Worm (Caenorhabditis elegans) whole organism, mixed stage, embryonic: ENCODE results near the gene gana-1.

Source experiments
- blmp-1 ChIP-seq: fragments of 150-350 bp; optimal IDR thresholded peaks from 2 replicates; lab custom pipeline; 2014; ENCODE audit warnings: missing biosample characterization, missing genetic modification characterization
- ceh-39 ChIP-seq: fragments of 150-350 bp; optimal IDR thresholded peaks from 2 replicates; lab custom pipeline; 2014; ENCODE audit warnings: missing biosample characterization, missing genetic modification characterization
- ceh-43 ChIP-seq: fragments of 200-800 bp; sonication (Bioruptor generic); optimal IDR thresholded peaks from 2 replicates; lab custom pipeline; 2018; ENCODE audit warnings: mild to moderate bottlenecking, missing genetic modification characterization, moderate library complexity, missing compliant biosample characterization
- ceh-83 ChIP-seq: fragments of 200-800 bp; sonication (Bioruptor generic); optimal IDR thresholded peaks from 2 replicates; lab custom pipeline; 2018; ENCODE audit warnings: mild to moderate bottlenecking, missing genetic modification characterization, missing compliant biosample characterization
- ces-1 ChIP-seq: fragments of 150-350 bp; optimal IDR thresholded peaks from 2 replicates; lab custom pipeline; 2014; ENCODE audit warnings: missing biosample characterization, missing genetic modification reagents, missing genetic modification characterization
- cnd-1 ChIP-seq: fragments of 200-800 bp; sonication (Bioruptor generic); optimal IDR thresholded peaks from 2 replicates; lab custom pipeline; 2018; ENCODE audit warnings: mild to moderate bottlenecking, missing genetic modification characterization, missing compliant biosample characterization
- drap-1 ChIP-seq: fragments of 200-800 bp; sonication (Bioruptor generic); optimal IDR thresholded peaks from 3 replicates; lab custom pipeline; 2018; ENCODE audit warnings: mild to moderate bottlenecking, missing genetic modification characterization, missing compliant biosample characterization
- elt-1 ChIP-seq: sonication (generic microtip); optimal IDR thresholded peaks from 2 replicates; lab custom pipeline; 2017; ENCODE audit warnings: missing genetic modification characterization, mild to moderate bottlenecking, missing compliant biosample characterization, antibody characterized with exemption, moderate library complexity, borderline replicate concordance; ENCODE audit not compliant: insufficient read depth
- elt-3 ChIP-seq: fragments of 150-350 bp; optimal IDR thresholded peaks from 2 replicates; lab custom pipeline; 2014; ENCODE audit warnings: missing biosample characterization, missing genetic modification characterization
- flh-1 ChIP-seq: fragments of 200-800 bp; sonication (Bioruptor generic); optimal IDR thresholded peaks from 2 replicates; lab custom pipeline; 2018; ENCODE audit warnings: mild to moderate bottlenecking, missing genetic modification characterization, moderate library complexity, missing compliant biosample characterization
- ham-2 ChIP-seq: fragments of 200-800 bp; sonication (Bioruptor generic); optimal IDR thresholded peaks from 2 replicates; lab custom pipeline; 2018; ENCODE audit warnings: mild to moderate bottlenecking, missing genetic modification characterization, missing compliant biosample characterization
- hlh-1 ChIP-seq: fragments of 150-350 bp; optimal IDR thresholded peaks from 2 replicates; lab custom pipeline; 2014; ENCODE audit warnings: missing biosample characterization, missing genetic modification reagents, missing genetic modification characterization
- lin-32 ChIP-seq: fragments of 200-800 bp; sonication (Bioruptor generic); optimal IDR thresholded peaks from 2 replicates; lab custom pipeline; 2018; ENCODE audit warnings: mild to moderate bottlenecking, missing genetic modification characterization, missing compliant biosample characterization
- lsy-2 ChIP-seq: fragments of 150-350 bp; optimal IDR thresholded peaks from 2 replicates; lab custom pipeline; 2014; ENCODE audit warnings: missing biosample characterization, missing genetic modification characterization
- mab-5 ChIP-seq: fragments of 150-350 bp; optimal IDR thresholded peaks from 2 replicates; lab custom pipeline; 2014; ENCODE audit warnings: missing biosample characterization, missing genetic modification characterization
- mep-1 ChIP-seq: fragments of 150-350 bp; optimal IDR thresholded peaks from 2 replicates; lab custom pipeline; 2017; ENCODE audit warnings: missing biosample characterization, missing genetic modification reagents, missing genetic modification characterization, inconsistent platforms
- mls-2 ChIP-seq: sonication (generic microtip); optimal IDR thresholded peaks from 2 replicates; lab custom pipeline; 2016; ENCODE audit warnings: mild to moderate bottlenecking, missing genetic modification characterization, moderate library complexity, missing compliant biosample characterization
- nhr-12 ChIP-seq: fragments of 150-350 bp; optimal IDR thresholded peaks from 2 replicates; lab custom pipeline; 2014; ENCODE audit warnings: missing biosample characterization, missing genetic modification characterization
- nhr-2 ChIP-seq: fragments of 150-350 bp; optimal IDR thresholded peaks from 2 replicates; lab custom pipeline; 2014; ENCODE audit warnings: missing biosample characterization, missing genetic modification characterization
- nhr-237 ChIP-seq: fragments of 150-350 bp; optimal IDR thresholded peaks from 2 replicates; lab custom pipeline; 2014; ENCODE audit warnings: missing biosample characterization, missing genetic modification characterization
- nhr-28 ChIP-seq: fragments of 150-350 bp; optimal IDR thresholded peaks from 2 replicates; lab custom pipeline; 2014; ENCODE audit warnings: missing biosample characterization, missing genetic modification characterization
- nhr-76 ChIP-seq: sonication (generic microtip); optimal IDR thresholded peaks from 2 replicates; lab custom pipeline; 2017; ENCODE audit warnings: missing biosample characterization, missing genetic modification characterization
- pha-4 ChIP-seq: fragments of 150-350 bp; optimal IDR thresholded peaks from 2 replicates; lab custom pipeline; 2018; ENCODE audit warnings: missing biosample characterization, missing genetic modification reagents, missing genetic modification characterization
- snpc-4 ChIP-seq: fragments of 150-350 bp; optimal IDR thresholded peaks from 2 replicates; lab custom pipeline; 2014; ENCODE audit warnings: missing biosample characterization, missing genetic modification characterization
- tbx-8 ChIP-seq: fragments of 200-800 bp; sonication (Bioruptor generic); optimal IDR thresholded peaks from 2 replicates; lab custom pipeline; 2018; ENCODE audit warnings: mild to moderate bottlenecking, missing genetic modification characterization, moderate library complexity, missing compliant biosample characterization
- unc-120 ChIP-seq: sonication (generic microtip); optimal IDR thresholded peaks from 2 replicates; lab custom pipeline; 2017; ENCODE audit warnings: missing genetic modification characterization, missing compliant biosample characterization; ENCODE audit not compliant: poor library complexity, severe bottlenecking
- unc-39 ChIP-seq: fragments of 150-350 bp; optimal IDR thresholded peaks from 2 replicates; lab custom pipeline; 2014; ENCODE audit warnings: missing biosample characterization, missing genetic modification characterization
- unc-62 ChIP-seq: fragments of 150-350 bp; optimal IDR thresholded peaks from 2 replicates; lab custom pipeline; 2014; ENCODE audit warnings: missing biosample characterization, missing genetic modification reagents, missing genetic modification characterization
- zip-8 ChIP-seq: fragments of 150-350 bp; optimal IDR thresholded peaks from 2 replicates; lab custom pipeline; 2014; ENCODE audit warnings: missing biosample characterization, missing genetic modification characterization
- ztf-11 ChIP-seq: fragments of 150-350 bp; optimal IDR thresholded peaks from 2 replicates; lab custom pipeline; 2014; ENCODE audit warnings: missing biosample characterization, missing genetic modification characterization

Gene gana-1

ce11 chrV:12091759-12092158, 4.7 kb downstream of the gana-1 start, which contains the start of gene nhr-206:
TSS of gene nhr-206 (plus strand) at chrV:12092006.
- TF ChIP-seq mls-2 (tag; lab: Kevin White, UChicago) (no peak), snpc-4 (tag; lab: Kevin White, UChicago) (no peak), cnd-1 (no peak), zip-8 (no peak), ceh-43 (no peak), nhr-76 (tag; lab: Kevin White, UChicago) (no peak), drap-1 (GFP tag; lab: Kevin White, UChicago) (no peak), elt-1 (tag; lab: Kevin White, UChicago) (no peak), elt-3 (tag; lab: Kevin White, UChicago) (no peak), ceh-83 (GFP tag; lab: Kevin White, UChicago) (no peak), unc-39 (tag; lab: Kevin White, UChicago) (no peak), blmp-1 (tag; lab: Kevin White, UChicago) (no peak), pha-4 (tag; lab: Kevin White, UChicago) (no peak), ces-1 (GFP tag; lab: Kevin White, UChicago) (no peak), ceh-39 (tag; lab: Kevin White, UChicago) (no peak), nhr-28 (no peak), nhr-2 (tag; lab: Kevin White, UChicago) (no peak), ham-2 (GFP tag; lab: Kevin White, UChicago) (no peak), unc-62 (GFP tag; lab: Kevin White, UChicago) (no peak)

- TF ChIP-seq unc-62 (GFP tag; lab: Kevin White, UChicago) = no peak
- peak; percentile 42 for TF ChIP-seq elt-1 (tag; lab: Kevin White, UChicago)
- TF ChIP-seq, all 35 proteins: peak for 1
Measured at ce11 chrV:12094030-12094429, 7.0 kb downstream of the gana-1 start, which contains the start of gene nhr-208. TSS of gene nhr-208 (plus strand) at chrV:12094317.

ce11 chrV:12095865-12096264, 8.8 kb downstream of the gana-1 start, which contains the start of gene nhr-207:
TSS of gene nhr-207 (plus strand) at chrV:12096146.
- TF ChIP-seq ces-1 (GFP tag; lab: Kevin White, UChicago) = peak; percentile 28
- TF ChIP-seq unc-39 (tag; lab: Kevin White, UChicago) = no peak
- TF ChIP-seq ceh-39 (tag; lab: Kevin White, UChicago) = no peak
- TF ChIP-seq lin-32 (GFP tag; lab: Kevin White, UChicago) = no peak
- no peak for TF ChIP-seq ham-2 (GFP tag; lab: Kevin White, UChicago)
- TF ChIP-seq cnd-1 = no peak
- TF ChIP-seq tbx-8 (GFP tag; lab: Kevin White, UChicago) = no peak
- no peak for TF ChIP-seq mep-1 (tag; lab: Kevin White, UChicago)

- TF ChIP-seq hlh-1 (tag; lab: Kevin White, UChicago) = no peak
- no peak for TF ChIP-seq lsy-2
- no peak for TF ChIP-seq ces-1 (GFP tag; lab: Kevin White, UChicago)
- no peak for TF ChIP-seq unc-62 (GFP tag; lab: Kevin White, UChicago)
- TF ChIP-seq mab-5 (tag; lab: Kevin White, UChicago) = no peak
- TF ChIP-seq nhr-12 (tag; lab: Kevin White, UChicago) = no peak
- no peak for TF ChIP-seq blmp-1 (tag; lab: Kevin White, UChicago)
- no peak for TF ChIP-seq ztf-11 (tag; lab: Kevin White, UChicago)
- TF ChIP-seq flh-1 = no peak
- TF ChIP-seq zip-8 = no peak
- TF ChIP-seq mls-2 (tag; lab: Kevin White, UChicago) = no peak
Measured at ce11 chrV:12098123-12098522, 11.1 kb downstream of the gana-1 start, which contains the start of gene nhr-209. TSS of gene nhr-209 (plus strand) at chrV:12098149.

DNA sequence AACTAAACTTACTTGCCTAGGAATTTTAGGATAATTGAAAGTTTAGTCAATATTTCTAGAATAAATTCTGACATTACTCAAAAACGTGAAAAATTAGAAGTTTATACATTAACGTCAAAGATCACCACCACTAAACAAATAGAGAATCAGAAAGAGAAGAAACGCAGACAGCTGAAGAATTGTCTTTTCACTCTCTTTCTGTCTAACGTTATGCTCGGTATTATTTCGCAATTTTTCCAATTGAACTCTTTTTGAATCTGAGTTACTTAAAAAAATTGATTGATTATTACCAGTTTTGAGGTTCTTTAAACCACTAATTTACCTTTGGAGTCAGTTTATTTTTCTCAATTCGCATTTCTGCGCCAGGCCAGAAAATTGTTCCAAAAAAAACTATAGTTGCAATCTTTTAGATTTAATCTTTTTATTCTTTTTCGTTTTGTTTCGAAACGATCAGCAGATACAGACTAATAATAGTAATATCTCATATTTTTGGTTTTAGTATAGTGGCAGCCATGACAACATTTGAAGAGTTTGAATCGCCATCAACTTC, 13.8 kb downstream of the gana-1 start, which contains the start of gene nhr-154:
Gene nhr-154 (plus strand): TSS at position 500 of the 550 bp plus-strand sequence.
- peak; percentile 27 for TF ChIP-seq nhr-237 (tag; lab: Kevin White, UChicago)
- TF ChIP-seq nhr-2 (tag; lab: Kevin White, UChicago) = no peak
- TF ChIP-seq unc-120 (tag; lab: Kevin White, UChicago) = no peak
